Worm (Caenorhabditis elegans) whole organism, late embryonic: ENCODE measurements around the gene T27F7.12.

Source experiments
- C08G9.2 ChIP-seq: sonication (generic microtip); optimal IDR thresholded peaks from 2 replicates; lab custom pipeline; 2016; ENCODE audit warnings: mild to moderate bottlenecking, missing genetic modification characterization, moderate library complexity, missing compliant biosample characterization
- ahr-1 ChIP-seq: sonication (generic microtip); optimal IDR thresholded peaks from 2 replicates; lab custom pipeline; 2016; ENCODE audit warnings: missing genetic modification characterization, missing compliant biosample characterization
- ceh-6 ChIP-seq: fragments of 200-800 bp; sonication (Bioruptor generic); optimal IDR thresholded peaks from 2 replicates; lab custom pipeline; 2018; ENCODE audit warnings: mild to moderate bottlenecking, missing genetic modification characterization, missing compliant biosample characterization
- ceh-9 ChIP-seq: sonication (generic microtip); optimal IDR thresholded peaks from 2 replicates; lab custom pipeline; 2016; ENCODE audit warnings: mild to moderate bottlenecking, missing genetic modification characterization, inconsistent platforms, missing compliant biosample characterization
- hlh-8 ChIP-seq: sonication (generic microtip); optimal IDR thresholded peaks from 2 replicates; lab custom pipeline; 2016; ENCODE audit warnings: missing genotype, missing genetic modification characterization, missing compliant biosample characterization
- nfya-1 ChIP-seq: sonication (generic microtip); optimal IDR thresholded peaks from 2 replicates; lab custom pipeline; 2017; ENCODE audit warnings: missing genetic modification characterization, mild to moderate bottlenecking, missing compliant biosample characterization, antibody characterized with exemption, moderate library complexity
- nhr-11 ChIP-seq: fragments of 150-350 bp; optimal IDR thresholded peaks from 2 replicates; lab custom pipeline; 2014; ENCODE audit warnings: missing biosample characterization, missing genetic modification characterization
- pqm-1 ChIP-seq: sonication (generic microtip); optimal IDR thresholded peaks from 2 replicates; lab custom pipeline; 2016; ENCODE audit warnings: missing genetic modification characterization, missing compliant biosample characterization
- unc-3 ChIP-seq, 2 experiments: fragments of 200-800 bp in 1 of 2; sonication (Bioruptor generic) in 1 of 2; sonication (generic microtip) in 1 of 2; conservative IDR thresholded peaks in 1 of 2; optimal IDR thresholded peaks in 1 of 2; 2 replicates each; pipeline versions ENCODE4 v1.3.6 to Lab custom; 2016 to 2022; ENCODE audit warnings: missing compliant biosample characterization in 2 of 2, missing genetic modification characterization in 2 of 2, missing genetic modification reagents in 1 of 2
- unc-55 ChIP-seq: sonication (generic microtip); optimal IDR thresholded peaks from 2 replicates; lab custom pipeline; 2017; ENCODE audit warnings: missing biosample characterization, missing genetic modification reagents, missing genetic modification characterization

DNA sequence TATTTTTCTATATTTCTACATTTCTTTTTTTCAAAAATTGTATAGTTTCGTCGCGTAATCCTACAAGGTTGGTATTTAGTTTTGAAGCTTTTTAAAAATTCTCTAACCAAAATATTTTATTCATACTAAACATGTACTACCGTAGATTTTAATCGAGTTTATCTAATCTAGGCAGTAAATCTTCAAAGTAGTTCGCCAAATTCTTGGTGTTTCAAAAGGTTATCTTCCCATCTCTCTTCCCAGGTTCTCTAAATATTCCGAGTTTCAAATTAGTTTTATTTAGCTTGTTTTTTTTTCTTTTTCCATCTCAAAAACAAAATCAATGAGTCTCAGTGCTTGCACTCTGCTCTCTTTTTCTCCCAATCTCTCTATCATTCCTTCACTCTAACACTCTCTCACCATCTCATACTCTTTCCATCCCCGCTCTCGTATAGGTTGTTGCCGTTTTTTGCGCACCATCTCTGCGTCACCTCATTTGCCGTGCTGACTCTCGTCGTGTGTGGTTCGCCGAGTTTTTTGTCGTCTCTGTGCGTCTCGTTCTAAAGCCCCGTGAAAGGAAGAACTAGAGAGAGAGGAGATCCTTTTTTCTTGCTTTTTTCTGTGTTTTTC lies 27.2 kb downstream of the T27F7.12 start:
- no peak for TF ChIP-seq pqm-1
- TF ChIP-seq nhr-11, result no peak
- TF ChIP-seq ceh-6 (GFP tag; lab: Kevin White, UChicago), result no peak
- TF ChIP-seq unc-3 (GFP tag; conservative IDR thresholded peaks at IDR 0.05; lab: Robert Waterston, UW), result no peak
- no peak for TF ChIP-seq unc-3 (tag; optimal IDR thresholded peaks at IDR 0.05; lab: Kevin White, UChicago)
- no peak for TF ChIP-seq unc-55 (GFP tag; lab: Kevin White, UChicago)
- TF ChIP-seq ceh-9, result no peak
- peak; percentile 24 for TF ChIP-seq C08G9.2
- TF ChIP-seq ahr-1 (tag; lab: Kevin White, UChicago), result no peak
- TF ChIP-seq nfya-1 (tag; lab: Kevin White, UChicago), result peak; percentile 69
- TF ChIP-seq hlh-8, result no peak
